Worm (Caenorhabditis elegans): ENCODE measurements around the gene mlt-3.

ce11 chrIV:12197679-12198078, 29.2 kb downstream of the mlt-3 start:
- TF ChIP-seq ref-1 (GFP tag; conservative IDR thresholded peaks at IDR 0.05), result no peak
- no peak for TF ChIP-seq tab-1 (GFP tag; IDR thresholded peaks at IDR 0.05)
- no peak for TF ChIP-seq flt-1 (GFP tag; IDR thresholded peaks at IDR 0.05)
- TF ChIP-seq klf-2 (GFP tag; conservative IDR thresholded peaks at IDR 0.05), result no peak
- TF ChIP-seq T22C8.4 (GFP tag; IDR thresholded peaks at IDR 0.05), result no peak

All from whole organism, midembryonic.